Worm (Caenorhabditis elegans): Measurements from ENCODE around the gene sams-3.

Gene sams-3

DNA sequence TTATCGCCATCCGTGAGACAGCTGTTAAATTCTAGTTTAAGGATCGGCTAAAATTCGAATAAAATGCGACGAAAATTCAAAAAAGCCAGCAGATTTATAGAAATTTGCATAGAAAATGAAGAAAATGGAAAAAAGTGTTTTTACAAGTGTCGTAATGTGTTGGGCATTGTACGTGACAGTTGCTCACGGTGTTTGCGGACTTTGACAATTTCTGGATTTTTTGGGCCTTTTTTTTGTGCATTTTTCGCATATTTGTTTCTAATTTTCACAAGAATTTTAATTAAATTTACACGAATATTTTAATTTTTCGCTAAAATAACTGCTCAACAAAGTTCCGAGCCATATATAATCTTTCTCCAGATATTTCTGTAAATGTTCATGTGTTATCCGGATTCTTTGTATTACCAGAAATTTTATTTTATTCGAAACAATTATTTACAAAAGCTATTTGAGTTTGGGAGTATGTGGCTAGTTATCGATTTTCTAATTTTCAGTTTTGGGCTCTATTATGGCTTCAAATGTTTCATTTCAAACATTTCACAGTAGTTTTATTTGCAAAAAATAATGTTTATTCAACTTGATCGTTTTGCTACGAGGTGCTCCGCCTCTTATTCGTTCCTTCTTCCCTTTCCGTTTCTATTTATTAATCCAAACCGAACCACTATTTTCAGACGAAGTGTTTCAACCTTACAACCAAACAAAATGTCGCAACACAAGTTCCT is at the start of gene sams-3:
Gene sams-3 (plus strand): TSS at position 672 of the 722 bp plus-strand sequence.
- TF ChIP-seq lin-38 (GFP tag; IDR thresholded peaks at IDR 0.05): peak; percentile 8; the same call in 1 of the 2 replicates
- TF ChIP-seq ceh-32 (tag; optimal IDR thresholded peaks at IDR 0.05; ENCODE audit: poor library complexity): no peak
- TF ChIP-seq mep-1 (tag; optimal IDR thresholded peaks at IDR 0.05): peak; percentile 36
- TF ChIP-seq snpc-1.2 (GFP tag; IDR thresholded peaks at IDR 0.05): peak; percentile 62
- TF ChIP-seq ceh-44 (GFP tag; IDR thresholded peaks at IDR 0.05): no peak
- TF ChIP-seq lsy-2 (tag; optimal IDR thresholded peaks at IDR 0.05): peak in 1 of 2 experiments; percentile 64
- peak; percentile 7 for TF ChIP-seq hlh-30 (tag; optimal IDR thresholded peaks at IDR 0.05; ENCODE audit: insufficient read depth)
- TF ChIP-seq pha-4 (GFP tag; IDR thresholded peaks at IDR 0.05): no peak
- TF ChIP-seq pha-4 (tag; optimal IDR thresholded peaks at IDR 0.05): peak; percentile 25
- no peak for TF ChIP-seq unc-130 (GFP tag; optimal IDR thresholded peaks at IDR 0.05)
- TF ChIP-seq dve-1 (tag; optimal IDR thresholded peaks at IDR 0.05; ENCODE audit: insufficient read depth): no peak
- TF ChIP-seq dpl-1 (GFP tag; optimal IDR thresholded peaks at IDR 0.05): peak; percentile 57

DNA sequence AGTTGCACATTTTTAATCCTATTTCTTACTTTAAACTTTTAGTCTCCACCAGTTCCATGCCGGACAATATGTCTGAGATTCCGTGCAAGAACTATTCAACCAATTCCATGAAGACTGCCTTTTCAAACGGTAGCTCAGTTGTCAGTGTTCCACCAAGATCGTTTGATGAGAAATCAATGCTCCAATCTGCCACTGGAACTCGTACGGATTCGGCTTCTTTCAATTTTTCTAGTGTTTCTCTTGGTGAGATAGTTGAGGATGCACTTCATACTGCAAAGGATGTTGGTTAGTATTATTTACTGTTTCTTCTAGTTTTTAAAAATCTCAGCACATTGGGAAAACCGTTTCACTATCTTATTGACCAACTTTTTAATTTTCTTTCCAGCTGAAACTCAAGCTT is 48.9 kb upstream of the sams-3 start:
- TF ChIP-seq ZK546.5 (tag; optimal IDR thresholded peaks at IDR 0.05) (no peak), unc-62 (GFP tag; optimal IDR thresholded peaks at IDR 0.05 in 1 of 2) (peak in 1 of 2 experiments; percentile 95), unc-62 (tag; optimal IDR thresholded peaks at IDR 0.05) (no peak), ceh-62 (tag; optimal IDR thresholded peaks at IDR 0.05) (no peak), mdl-1 (tag; optimal IDR thresholded peaks at IDR 0.05) (no peak)

DNA sequence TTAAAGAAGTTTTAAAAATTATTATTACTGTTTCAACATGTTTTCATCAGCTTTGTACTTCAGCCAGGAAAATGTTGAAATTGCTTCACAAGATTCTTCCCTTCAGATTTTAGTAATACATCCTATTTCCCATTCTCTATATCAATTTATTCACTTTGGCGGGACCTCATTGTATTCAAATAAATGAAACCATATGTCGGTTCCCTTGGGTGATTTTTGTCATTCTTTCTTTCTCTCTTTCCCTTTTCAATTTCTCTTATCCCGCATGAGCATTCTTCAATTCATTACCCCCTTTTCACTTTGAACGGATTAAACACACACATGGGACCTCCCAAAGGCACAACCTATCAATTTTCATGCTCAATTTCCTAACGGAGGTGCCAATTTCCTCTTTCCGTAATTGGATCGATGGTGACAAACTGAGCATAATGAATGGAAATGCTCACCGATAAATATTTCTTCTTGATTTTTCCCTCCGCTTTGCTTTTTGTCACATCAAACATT is 44.9 kb upstream of the sams-3 start:
- no peak for TF ChIP-seq ZK546.5 (tag; optimal IDR thresholded peaks at IDR 0.05)
- no peak for TF ChIP-seq duxl-1 (tag; optimal IDR thresholded peaks at IDR 0.05; ENCODE audit: poor library complexity)
- TF ChIP-seq madf-5 (GFP tag; IDR thresholded peaks at IDR 0.05): no peak
- TF ChIP-seq spr-1 (tag; optimal IDR thresholded peaks at IDR 0.05): no peak
- no peak for TF ChIP-seq hmg-1.1 (GFP tag; IDR thresholded peaks at IDR 0.05)
- no peak for TF ChIP-seq nhr-48 (tag; optimal IDR thresholded peaks at IDR 0.05)
- no peak for TF ChIP-seq nhr-237 (tag; optimal IDR thresholded peaks at IDR 0.05)
- no peak for TF ChIP-seq cey-2 (tag; optimal IDR thresholded peaks at IDR 0.05; ENCODE audit: borderline replicate concordance, insufficient read depth)
- TF ChIP-seq aha-1 (tag): no peak
- no peak for TF ChIP-seq F44E2.7 (GFP tag; IDR thresholded peaks at IDR 0.05)
- no peak for TF ChIP-seq F10B5.3 (tag; optimal IDR thresholded peaks at IDR 0.05)
- no peak for TF ChIP-seq unc-39 (tag; optimal IDR thresholded peaks at IDR 0.05)
- TF ChIP-seq tag-97 (GFP tag; IDR thresholded peaks at IDR 0.05): no peak
- TF ChIP-seq jun-1 (tag; optimal IDR thresholded peaks at IDR 0.05): no peak
- no peak for TF ChIP-seq tra-1 (GFP tag; IDR thresholded peaks at IDR 0.05)
- TF ChIP-seq skn-1 (tag; optimal IDR thresholded peaks at IDR 0.05): no peak

DNA sequence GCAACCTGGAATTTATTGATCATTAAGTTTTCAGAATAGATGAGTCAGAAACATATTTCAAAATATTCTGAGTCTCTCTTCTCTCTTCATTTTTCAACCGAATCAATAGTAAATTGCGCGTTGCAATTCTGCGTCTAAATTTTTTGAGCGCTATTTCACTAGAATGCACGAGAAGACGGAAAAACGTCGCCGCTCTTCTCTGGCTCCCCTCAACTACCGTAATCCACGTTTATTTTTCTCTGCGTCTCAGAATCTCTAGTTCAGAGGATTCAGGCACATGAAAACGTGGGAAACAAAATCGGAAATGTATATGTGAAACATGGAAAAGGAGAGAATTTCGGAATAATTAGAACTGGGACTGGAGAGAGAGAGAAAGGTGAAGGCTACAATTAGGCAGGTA is 43.0 kb upstream of the sams-3 start:
- TF ChIP-seq lir-3 (tag; optimal IDR thresholded peaks at IDR 0.05): no peak
- TF ChIP-seq hmg-1.1 (GFP tag; IDR thresholded peaks at IDR 0.05): peak; percentile 57
- TF ChIP-seq mep-1 (tag; optimal IDR thresholded peaks at IDR 0.05): peak; percentile 25
- TF ChIP-seq ama-1 (optimal IDR thresholded peaks at IDR 0.05): no peak
- no peak for TF ChIP-seq pha-4 (GFP tag; IDR thresholded peaks at IDR 0.05)
- TF ChIP-seq pha-4 (tag; optimal IDR thresholded peaks at IDR 0.05): no peak
- TF ChIP-seq nhr-41 (GFP tag; IDR thresholded peaks at IDR 0.05): no peak
- TF ChIP-seq hlh-11 (tag; optimal IDR thresholded peaks at IDR 0.05): no peak
- TF ChIP-seq mdl-1 (tag; optimal IDR thresholded peaks at IDR 0.05): peak in 1 of 2 experiments; percentile 17
- peak; percentile 14 for TF ChIP-seq dpl-1 (GFP tag; optimal IDR thresholded peaks at IDR 0.05)
- no peak for TF ChIP-seq saeg-2 (GFP tag; IDR thresholded peaks at IDR 0.05)
- no peak for TF ChIP-seq F49E8.2 (tag; optimal IDR thresholded peaks at IDR 0.05; ENCODE audit: borderline replicate concordance)
- TF ChIP-seq hlh-30 (tag; optimal IDR thresholded peaks at IDR 0.05; ENCODE audit: insufficient read depth): peak; percentile 41
- TF ChIP-seq lsy-2 (tag; optimal IDR thresholded peaks at IDR 0.05): peak; percentile 76 to 94
- no peak for TF ChIP-seq vab-7 (GFP tag; IDR thresholded peaks at IDR 0.05)
- peak; percentile 57 for TF ChIP-seq rbr-2 (tag; optimal IDR thresholded peaks at IDR 0.05)
- no peak for TF ChIP-seq unc-130 (GFP tag; optimal IDR thresholded peaks at IDR 0.05)
- no peak for TF ChIP-seq nhr-76 (tag; optimal IDR thresholded peaks at IDR 0.05)
- no peak for TF ChIP-seq lin-29 (GFP tag; IDR thresholded peaks at IDR 0.05)
- TF ChIP-seq duxl-1 (tag; optimal IDR thresholded peaks at IDR 0.05; ENCODE audit: poor library complexity): no peak
- TF ChIP-seq egl-43 (GFP tag; IDR thresholded peaks at IDR 0.05): no peak
- no peak for TF ChIP-seq nhr-28 (tag; optimal IDR thresholded peaks at IDR 0.05)
- no peak for TF ChIP-seq nhr-77 (tag; optimal IDR thresholded peaks at IDR 0.05)

Data from whole organism, L4 larva.